Worm (Caenorhabditis elegans): ENCODE measurements around the gene fat-4.

- TF ChIP-seq Y22D7AL.16 (tag; optimal IDR thresholded peaks at IDR 0.05): no peak
- no peak for TF ChIP-seq ceh-14 (tag; optimal IDR thresholded peaks at IDR 0.05)
- TF ChIP-seq ceh-6 (GFP tag; optimal IDR thresholded peaks at IDR 0.05): no peak
- TF ChIP-seq pqm-1 (tag; optimal IDR thresholded peaks at IDR 0.05): no peak
Observed at ce11 chrIV:9802711-9803110, 3.5 kb downstream of the fat-4 start, which contains the start of gene fat-3.

All from whole organism, late embryonic.